Fruit fly (Drosophila melanogaster): Measurements from ENCODE around the gene CG14667.

CG14667 gene

DNA sequence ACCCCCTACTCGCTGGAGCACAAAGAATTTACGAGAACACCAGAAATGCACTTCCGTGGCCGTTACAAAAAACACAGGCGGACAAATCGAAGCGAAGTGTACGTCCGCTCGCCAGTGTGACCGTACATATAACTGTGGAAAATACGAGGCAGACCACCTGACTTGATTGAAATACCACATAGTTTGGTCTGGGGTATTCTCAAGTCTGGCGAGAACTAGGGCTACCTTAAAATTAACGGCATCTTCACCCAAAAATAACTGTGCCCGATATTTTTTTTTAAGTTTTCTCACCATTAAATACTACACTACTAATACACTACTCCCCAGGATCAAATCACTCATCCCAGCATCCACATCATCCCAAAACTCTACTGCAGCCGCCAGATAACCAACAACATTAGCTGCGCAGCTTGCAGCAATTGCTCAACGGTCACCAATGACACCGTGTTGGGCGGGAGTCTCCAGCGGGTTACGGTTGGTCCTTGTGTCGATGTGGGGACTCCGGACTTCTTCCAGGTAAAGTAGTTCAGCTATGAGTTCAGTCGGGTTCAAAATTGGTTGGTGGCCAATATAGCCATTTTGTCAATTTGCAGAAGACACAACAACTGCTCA is 6.5 kb upstream of the CG14667 start, which contains the start of gene Cerk:
Cerk (minus strand) TSS at position 137 of the 612 bp plus-strand sequence.
- no peak for TF ChIP-seq noc (tag; optimal IDR thresholded peaks at IDR 0.05)

DNA sequence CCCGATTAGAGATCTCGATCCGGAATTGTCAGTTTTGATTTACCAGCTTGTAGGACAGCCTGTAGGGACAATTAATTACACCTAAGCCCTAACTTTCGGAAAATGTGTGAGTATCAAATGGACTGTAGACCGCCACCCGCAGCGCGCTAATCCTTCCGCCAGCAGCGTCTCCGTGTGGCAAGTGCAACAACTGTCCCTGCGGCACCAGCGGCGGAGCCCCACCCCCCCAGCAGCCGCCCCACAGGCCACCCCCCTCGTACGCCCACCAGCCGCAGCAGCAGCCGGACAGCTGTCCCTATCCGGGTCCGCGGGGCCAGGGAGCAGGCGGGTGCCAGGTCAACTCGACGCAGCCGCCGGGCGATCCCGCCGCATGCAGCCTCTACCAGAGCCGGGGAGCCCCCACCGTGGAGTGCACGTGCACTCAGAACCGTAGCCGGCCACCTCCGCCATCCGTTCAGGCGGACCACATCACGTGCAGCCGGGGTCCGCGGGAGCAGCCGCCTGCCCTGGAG is 5.3 kb upstream of the CG14667 start, which contains the start of the genes CG31542 and CG34277:
CG31542 (plus strand) TSS at position 51 of the 512 bp plus-strand sequence.
CG34277 (plus strand) TSS at position 51 of the 512 bp plus-strand sequence.
- TF ChIP-seq noc (tag; optimal IDR thresholded peaks at IDR 0.05) = no peak

DNA sequence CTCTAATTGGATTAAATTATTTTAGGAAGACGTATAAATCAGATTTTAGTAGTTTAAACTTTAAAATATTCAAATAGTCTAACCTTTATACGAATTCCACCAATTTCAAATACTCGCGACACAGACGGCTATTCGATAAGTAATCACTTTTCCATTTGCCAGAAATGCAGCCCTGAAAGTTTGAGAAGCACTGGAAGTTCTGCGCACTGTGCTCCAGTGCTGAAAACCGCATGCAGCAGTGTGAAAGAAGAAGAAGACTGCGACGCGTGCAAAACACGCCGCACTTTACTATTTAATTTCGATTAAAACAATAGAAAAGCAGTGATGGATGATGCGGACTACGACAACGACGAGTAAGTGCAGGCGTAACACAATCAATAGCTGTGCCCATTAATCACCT is 3.3 kb upstream of the CG14667 start, which contains the start of gene Polr2F:
Polr2F (plus strand) TSS at position 233 of the 400 bp plus-strand sequence.
- peak; percentile 51 for TF ChIP-seq noc (tag; optimal IDR thresholded peaks at IDR 0.05)

DNA sequence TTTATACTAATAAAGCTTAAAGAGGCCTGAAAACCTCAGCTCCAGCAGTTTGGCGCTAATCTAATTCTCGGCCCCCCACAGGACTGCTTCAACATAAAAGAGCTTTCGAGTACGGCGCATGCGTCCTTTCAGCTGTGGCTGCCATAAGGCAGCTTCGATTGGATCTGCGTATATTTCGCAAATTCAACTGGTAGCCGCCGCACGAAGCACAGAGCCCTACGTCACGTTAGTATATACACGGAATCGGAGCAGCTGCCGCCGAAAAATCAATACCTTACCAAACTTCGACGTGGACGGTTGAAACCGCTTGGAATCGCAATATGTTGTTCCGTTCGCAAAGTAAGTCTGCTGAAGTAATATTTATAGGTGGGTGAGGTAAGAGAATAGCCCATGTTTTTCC is 1.8 kb downstream of the CG14667 start, which contains the start of gene 7B2:
7B2 (plus strand) TSS at position 169 of the 400 bp plus-strand sequence.
- TF ChIP-seq noc (tag; optimal IDR thresholded peaks at IDR 0.05) = no peak

DNA sequence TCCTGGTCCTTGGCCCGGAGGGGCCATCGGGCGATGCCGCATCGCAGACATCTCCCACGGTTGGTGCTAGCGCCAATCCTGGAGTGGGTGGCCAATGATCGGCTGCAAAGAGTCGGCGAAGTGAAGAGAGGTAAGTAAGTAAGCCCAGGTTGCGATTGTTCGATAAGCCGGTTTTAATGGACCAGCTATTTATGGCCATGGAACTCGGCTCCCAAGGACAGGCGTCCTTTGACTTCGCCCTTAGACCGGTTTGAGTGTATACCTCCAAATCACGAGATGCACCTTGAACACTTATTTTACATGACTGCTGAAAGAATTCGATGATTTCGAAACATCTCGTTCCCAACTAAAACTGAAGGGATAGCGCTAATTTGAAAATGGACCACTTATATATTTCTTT is 10.9 kb downstream of the CG14667 start:
- no peak for TF ChIP-seq noc (tag; optimal IDR thresholded peaks at IDR 0.05)

DNA sequence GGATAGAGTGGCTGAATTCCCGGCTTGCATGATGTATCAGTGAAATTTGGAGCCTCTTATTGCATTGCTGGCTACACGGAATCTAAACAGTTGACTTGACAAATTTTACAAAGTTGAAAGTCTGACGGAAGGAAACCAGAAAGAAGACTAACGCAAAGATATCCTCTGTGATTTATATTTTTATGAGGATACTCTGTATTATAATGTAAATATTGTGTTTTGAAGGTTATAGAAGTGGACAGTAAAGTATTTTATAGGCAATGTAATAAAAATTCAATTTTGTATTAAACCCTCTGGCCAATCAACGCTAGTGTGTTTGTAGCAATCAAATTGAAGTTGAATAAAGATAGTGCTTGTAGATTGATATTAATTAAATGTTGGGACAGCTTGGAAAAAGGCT is 12.7 kb downstream of the CG14667 start, which contains the start of gene CG14668:
CG14668 (minus strand) TSS at position 101 of the 400 bp plus-strand sequence.
- TF ChIP-seq noc (tag; optimal IDR thresholded peaks at IDR 0.05) = no peak

DNA sequence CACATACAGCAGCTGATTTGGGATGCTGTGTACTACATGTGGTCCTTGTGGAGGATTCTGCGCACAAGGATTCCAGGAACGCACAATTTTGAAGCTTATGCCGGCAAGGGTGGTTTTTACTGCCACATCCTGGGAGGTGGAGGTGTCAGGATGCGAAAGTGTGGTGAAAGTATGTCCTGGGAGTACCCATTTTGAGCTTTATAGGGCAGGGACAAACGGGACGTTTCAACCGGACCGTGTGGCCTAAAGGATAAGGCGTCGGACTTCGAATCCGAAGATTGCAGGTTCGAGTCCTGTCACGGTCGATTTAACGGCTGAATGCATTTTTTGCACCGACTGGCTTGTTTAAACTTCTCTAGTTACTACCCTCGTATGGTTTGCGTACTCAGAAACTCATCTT is 13.2 kb downstream of the CG14667 start:
- no peak for TF ChIP-seq noc (tag; optimal IDR thresholded peaks at IDR 0.05)

DNA sequence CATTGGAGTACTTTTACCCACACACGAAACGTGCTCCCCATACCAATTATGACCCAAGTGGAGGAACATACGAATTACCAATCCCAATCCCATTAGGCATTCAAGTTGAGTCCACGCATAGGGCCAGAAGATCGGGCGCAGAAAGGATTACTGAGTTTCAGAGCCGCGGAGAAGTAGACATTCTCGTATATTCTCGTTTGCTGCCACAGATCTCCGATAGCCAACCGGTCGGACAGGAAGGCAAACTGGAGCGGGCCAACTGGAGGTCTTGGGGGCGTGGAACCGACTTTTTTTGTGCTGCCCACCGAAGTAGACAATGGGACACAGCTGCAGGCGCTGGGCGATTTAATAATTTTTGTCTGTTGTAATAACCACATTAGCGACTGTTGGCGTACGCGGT is 14.2 kb downstream of the CG14667 start:
- TF ChIP-seq noc (tag; optimal IDR thresholded peaks at IDR 0.05) = no peak

DNA sequence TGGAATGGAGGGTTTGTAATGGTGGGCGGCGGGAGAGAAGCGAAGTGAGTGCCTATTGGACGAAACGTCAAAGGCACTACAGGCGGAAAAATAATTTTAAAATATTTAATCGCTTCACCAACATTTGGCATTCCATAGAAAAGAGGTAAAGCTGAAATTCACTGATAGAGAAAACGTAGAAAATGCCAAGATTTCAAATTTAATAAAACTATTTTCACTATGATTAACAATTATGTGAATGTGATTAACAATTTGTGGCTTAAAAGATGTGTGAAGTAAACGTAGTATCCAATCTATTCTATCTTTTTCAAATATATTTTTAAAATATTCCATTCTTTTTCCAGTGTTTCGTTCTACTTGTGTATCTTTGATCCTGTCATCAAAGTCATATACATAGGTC is 14.6 kb downstream of the CG14667 start:
- TF ChIP-seq noc (tag; optimal IDR thresholded peaks at IDR 0.05) = no peak

DNA sequence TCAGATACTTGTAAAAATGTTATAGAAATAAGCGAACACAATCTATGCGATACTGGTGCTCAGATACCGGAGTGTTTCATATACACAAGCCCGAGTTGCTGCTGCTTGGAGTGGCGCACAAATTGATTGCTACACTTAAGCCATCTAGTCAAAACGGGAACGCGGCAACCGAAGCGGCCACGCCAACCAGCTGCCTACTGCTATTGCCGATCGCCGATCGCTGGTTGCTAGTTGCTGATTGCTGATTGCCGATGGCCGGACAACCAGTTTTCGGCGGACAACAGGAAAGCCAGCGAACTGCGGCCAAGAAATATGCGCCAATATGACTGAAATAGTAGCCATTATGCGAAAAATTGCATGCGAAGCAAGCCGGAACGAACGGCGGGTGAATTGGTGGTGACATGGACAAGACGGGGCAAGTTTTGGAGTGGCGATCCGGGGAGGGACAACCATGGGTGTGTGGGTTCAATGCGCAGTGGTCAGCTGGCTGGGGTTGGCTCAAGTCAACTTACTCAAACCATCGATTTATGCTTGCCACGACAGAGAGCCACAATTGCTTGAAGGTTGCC is 15.4 kb downstream of the CG14667 start:
- no peak for TF ChIP-seq noc (tag; optimal IDR thresholded peaks at IDR 0.05)

DNA sequence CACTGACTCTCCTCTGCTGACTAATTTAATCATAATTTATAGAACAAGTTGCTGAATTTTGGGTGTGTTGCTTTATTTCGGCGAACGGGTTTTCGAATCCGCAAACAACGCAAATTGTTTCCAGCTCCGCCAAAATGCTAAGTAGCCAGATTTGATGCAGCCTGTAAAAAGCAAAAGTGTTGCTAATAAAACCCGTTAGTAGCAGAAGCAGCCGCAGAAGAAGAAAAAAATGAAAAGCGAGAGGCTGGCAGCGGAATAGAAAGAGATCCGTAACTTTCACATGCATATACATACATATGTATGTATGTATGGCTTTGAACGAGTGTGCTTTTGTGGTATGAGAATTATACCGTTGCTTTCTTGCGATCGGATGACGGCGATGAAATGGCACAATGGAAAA is 17.2 kb downstream of the CG14667 start:
- TF ChIP-seq noc (tag; optimal IDR thresholded peaks at IDR 0.05) = no peak

DNA sequence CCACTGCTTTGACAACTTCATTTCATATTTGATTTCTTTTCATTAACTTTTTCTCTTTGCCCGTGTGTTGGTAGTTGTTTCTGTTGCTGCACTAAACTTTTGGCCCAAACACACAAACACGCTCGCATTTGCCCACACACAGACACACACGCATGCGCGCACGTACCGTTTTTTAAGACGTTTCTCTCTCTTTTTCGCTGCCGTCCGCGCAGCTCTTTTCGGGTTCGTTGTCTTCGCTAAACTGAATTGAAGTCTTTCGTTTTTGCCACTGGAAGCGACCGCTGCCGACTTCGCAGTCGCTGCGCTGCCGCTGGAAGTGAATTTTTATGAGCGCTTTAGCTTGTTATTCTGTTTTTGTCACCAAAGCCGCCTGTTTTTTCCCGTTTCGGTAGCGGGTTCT is 17.8 kb downstream of the CG14667 start, which contains the start of gene kkv:
kkv (minus strand) TSS at position 246 of the 400 bp plus-strand sequence.
- TF ChIP-seq noc (tag; optimal IDR thresholded peaks at IDR 0.05) = no peak

DNA sequence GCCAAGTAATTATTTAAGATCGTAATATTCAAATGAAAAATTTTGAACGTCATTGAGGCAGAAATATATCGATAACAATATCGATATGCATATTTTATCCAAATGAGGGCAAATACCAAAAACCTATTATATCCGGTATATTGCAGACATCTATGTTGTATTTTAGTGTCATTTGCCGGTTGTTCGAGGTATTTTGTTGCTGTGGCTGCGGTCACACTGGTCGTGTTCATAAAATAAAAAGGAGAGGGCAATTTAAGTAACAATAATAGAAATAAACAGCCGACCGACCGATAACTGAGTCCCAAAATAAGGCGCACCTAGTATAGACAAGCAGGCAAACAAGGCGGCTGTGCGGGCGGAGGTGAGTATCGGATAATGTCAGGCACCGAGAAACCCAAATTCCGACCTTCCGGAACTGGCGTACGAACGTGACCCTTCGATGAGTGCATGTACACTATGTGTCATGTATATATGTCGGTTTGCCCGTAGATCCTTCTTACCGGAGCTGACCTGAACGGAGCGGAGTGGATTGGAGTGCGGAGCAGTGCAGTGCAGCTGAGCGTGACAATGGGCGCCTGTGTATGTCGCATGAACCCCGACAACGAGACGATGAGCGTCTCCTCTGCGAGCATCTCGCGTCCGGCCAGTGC is 19.0 kb downstream of the CG14667 start, which contains the start of gene CG1172:
CG1172 (plus strand) TSS at position 181 of the 650 bp plus-strand sequence.
- TF ChIP-seq noc (tag; optimal IDR thresholded peaks at IDR 0.05) = no peak

DNA sequence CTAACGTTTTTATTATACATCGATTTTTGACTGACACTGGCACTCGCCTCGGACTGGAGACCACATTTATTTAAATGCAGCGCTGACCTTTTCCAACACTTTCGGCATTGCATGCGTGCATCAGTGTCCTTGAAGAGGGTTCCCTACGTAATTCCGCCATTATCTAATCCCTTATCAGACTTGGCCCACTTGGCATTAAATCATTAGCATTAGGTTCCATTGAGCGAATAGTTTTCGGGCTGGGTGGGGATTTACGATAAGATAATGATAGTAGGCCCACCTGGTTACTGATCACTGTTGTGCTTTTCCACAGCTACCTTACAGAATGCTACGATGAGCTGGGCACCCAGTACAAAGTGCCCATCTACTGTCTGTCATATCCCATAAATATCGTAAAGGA is 20.4 kb downstream of the CG14667 start:
- no peak for TF ChIP-seq noc (tag; optimal IDR thresholded peaks at IDR 0.05)

DNA sequence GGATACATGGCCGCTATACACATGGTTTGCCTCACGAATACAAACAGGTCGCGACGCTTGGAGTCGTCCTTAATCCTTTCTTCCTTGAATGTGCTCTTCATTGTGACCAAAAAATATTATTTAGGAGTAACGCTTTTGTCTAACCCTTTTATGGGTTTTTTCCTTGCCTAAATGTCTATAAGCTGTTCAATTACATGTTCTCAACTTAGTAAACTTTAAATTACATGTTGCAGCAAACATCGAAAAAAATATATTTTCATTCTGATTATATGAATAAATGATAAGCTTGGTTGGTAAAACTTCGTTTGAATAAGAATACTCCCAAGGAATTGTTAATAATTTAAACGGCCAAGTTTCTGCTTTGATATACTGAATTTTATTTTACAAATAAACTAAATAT is 24.3 kb downstream of the CG14667 start, which contains the start of gene Or83a:
Or83a (minus strand) TSS at position 101 of the 400 bp plus-strand sequence.
- no peak for TF ChIP-seq noc (tag; optimal IDR thresholded peaks at IDR 0.05)

DNA sequence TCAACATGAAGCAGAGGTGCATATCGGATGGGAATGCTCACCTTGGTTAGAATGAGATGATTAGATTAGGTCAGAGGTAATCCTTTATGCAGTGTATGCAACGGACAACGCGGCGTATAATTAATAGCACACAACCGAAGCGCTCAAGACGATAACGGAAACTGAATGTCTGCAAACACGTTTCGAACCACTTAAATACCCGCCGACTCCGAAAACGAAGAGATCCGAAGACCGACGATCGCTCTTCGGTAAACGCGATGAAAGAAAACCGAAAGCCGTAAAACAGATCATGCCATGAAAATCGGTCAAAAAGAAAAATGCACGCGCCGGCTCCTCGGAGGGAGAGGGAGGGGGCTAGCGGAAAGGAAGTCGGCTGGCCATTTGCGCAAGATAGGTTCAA is 29.1 kb downstream of the CG14667 start, which contains the start of gene CG2663:
CG2663 (minus strand) TSS at position 173 of the 400 bp plus-strand sequence.
- TF ChIP-seq noc (tag; optimal IDR thresholded peaks at IDR 0.05) = no peak
